Worm (Caenorhabditis elegans) whole organism, L4 larva: ENCODE data around the gene fmo-1.
A peak's percentile ranks its signal among the peaks of the same experiment; 100 is the strongest.

Experiments
- F44E2.7 ChIP-seq: fragments of 200-800 bp; sonication (Bioruptor generic); IDR thresholded peaks from 2 replicates; pipeline ENCODE4 v2.1.2; 2022; ENCODE audit warnings: missing genetic modification characterization, missing compliant biosample characterization
- F49E8.2 ChIP-seq: sonication (generic microtip); optimal IDR thresholded peaks from 2 replicates; lab custom pipeline; 2016; ENCODE audit warnings: missing compliant biosample characterization, mild to moderate bottlenecking, missing genetic modification characterization, borderline replicate concordance
- T20F7.1 ChIP-seq: fragments of 200-800 bp; sonication (Bioruptor generic); optimal IDR thresholded peaks from 2 replicates; lab custom pipeline; 2018; ENCODE audit warnings: mild to moderate bottlenecking, missing genetic modification characterization, missing compliant biosample characterization
- T26A8.4 ChIP-seq: fragments of 200-800 bp; sonication (Bioruptor generic); IDR thresholded peaks from 2 replicates; pipeline ENCODE4 v1.3.6; 2022; ENCODE audit warnings: missing genetic modification characterization, missing compliant biosample characterization
- Y75B8A.6 ChIP-seq: fragments of 200-800 bp; sonication (Bioruptor generic); IDR thresholded peaks from 2 replicates; pipeline ENCODE4 v1.3.6; 2022; ENCODE audit warnings: missing genetic modification reagents, missing genetic modification characterization, missing compliant biosample characterization
- aha-1 ChIP-seq: fragments of 150-350 bp; peaks from one replicate; lab custom pipeline; 2014; ENCODE audit warnings: missing biosample characterization, missing genetic modification characterization
- arid-1 ChIP-seq: fragments of 200-800 bp; sonication (Bioruptor generic); conservative IDR thresholded peaks from 2 replicates; pipeline ENCODE4 v1.3.6; 2022; ENCODE audit warnings: missing genetic modification reagents, missing genetic modification characterization, missing compliant biosample characterization
- ceh-28 ChIP-seq: fragments of 150-350 bp; optimal IDR thresholded peaks from 2 replicates; lab custom pipeline; 2014; ENCODE audit warnings: missing biosample characterization, missing genetic modification reagents, missing genetic modification characterization
- daf-12 ChIP-seq: fragments of 150-350 bp; optimal IDR thresholded peaks from 2 replicates; lab custom pipeline; 2014; ENCODE audit warnings: missing biosample characterization, missing genetic modification reagents, missing genetic modification characterization
- daf-16 ChIP-seq, 3 experiments: sonication (generic microtip); optimal IDR thresholded peaks; 2 replicates each; lab custom pipeline; 2016 to 2017; ENCODE audit warnings: missing genetic modification characterization in 3 of 3, missing genetic modification reagents in 3 of 3, mild to moderate bottlenecking in 2 of 3, missing compliant biosample characterization in 2 of 3, missing biosample characterization in 1 of 3, moderate library complexity in 1 of 3
- dmd-6 ChIP-seq: fragments of 200-800 bp; sonication (Bioruptor generic); IDR thresholded peaks from 2 replicates; pipeline ENCODE4 v1.3.6; 2022; ENCODE audit warnings: missing genetic modification reagents, missing genetic modification characterization, missing compliant biosample characterization
- dmd-8 ChIP-seq: fragments of 200-800 bp; sonication (Bioruptor generic); IDR thresholded peaks from 2 replicates; pipeline ENCODE4 v1.3.6; 2022; ENCODE audit warnings: missing genetic modification characterization, missing compliant biosample characterization
- dmd-9 ChIP-seq: fragments of 200-800 bp; sonication (Bioruptor generic); IDR thresholded peaks from 2 replicates; pipeline ENCODE4 v1.3.6; 2022; ENCODE audit warnings: missing genetic modification reagents, missing genetic modification characterization, missing compliant biosample characterization
- dve-1 ChIP-seq: sonication (generic microtip); optimal IDR thresholded peaks from 2 replicates; lab custom pipeline; 2017; ENCODE audit warnings: antibody characterized with exemption, mild to moderate bottlenecking, missing genetic modification characterization, missing compliant biosample characterization; ENCODE audit not compliant: insufficient read depth
- egl-27 ChIP-seq: sonication (generic microtip); optimal IDR thresholded peaks from 3 replicates; lab custom pipeline; 2017; ENCODE audit warnings: missing biosample characterization, missing genetic modification reagents, missing genetic modification characterization
- fos-1 ChIP-seq: fragments of 150-350 bp; optimal IDR thresholded peaks from 2 replicates; lab custom pipeline; 2014; ENCODE audit warnings: missing biosample characterization, missing genetic modification characterization
- lim-7 ChIP-seq: fragments of 200-800 bp; sonication (Bioruptor generic); IDR thresholded peaks from 2 replicates; pipeline ENCODE4 v1.3.6; 2022; ENCODE audit warnings: missing genetic modification characterization, missing compliant biosample characterization
- lin-13 ChIP-seq: fragments of 150-350 bp; optimal IDR thresholded peaks from 2 replicates; lab custom pipeline; 2014; ENCODE audit warnings: missing biosample characterization, missing genetic modification reagents, missing genetic modification characterization
- madf-9 ChIP-seq: fragments of 200-800 bp; sonication (Bioruptor generic); conservative IDR thresholded peaks from 2 replicates; pipeline ENCODE4 v1.3.6; 2022; ENCODE audit warnings: missing genetic modification reagents, missing genetic modification characterization, missing compliant biosample characterization
- mdt-29 ChIP-seq: fragments of 200-800 bp; sonication (Bioruptor generic); IDR thresholded peaks from 2 replicates; pipeline ENCODE4 v1.3.6; 2022; ENCODE audit warnings: missing genetic modification reagents, missing genetic modification characterization, missing compliant biosample characterization
- mes-2 ChIP-seq: sonication (generic microtip); optimal IDR thresholded peaks from 2 replicates; lab custom pipeline; 2016; ENCODE audit warnings: missing genotype, mild to moderate bottlenecking, missing genetic modification characterization, missing compliant biosample characterization; ENCODE audit not compliant: poor library complexity, severe bottlenecking
- nhr-102 ChIP-seq: sonication (generic microtip); optimal IDR thresholded peaks from 2 replicates; lab custom pipeline; 2016; ENCODE audit warnings: mild to moderate bottlenecking, missing genetic modification characterization, moderate library complexity, missing compliant biosample characterization
- nhr-111 ChIP-seq: fragments of 200-800 bp; sonication (Bioruptor generic); optimal IDR thresholded peaks from 2 replicates; lab custom pipeline; 2018; ENCODE audit warnings: mild to moderate bottlenecking, missing genetic modification characterization, missing compliant biosample characterization
- nhr-28 ChIP-seq: fragments of 150-350 bp; optimal IDR thresholded peaks from 2 replicates; lab custom pipeline; 2014; ENCODE audit warnings: missing biosample characterization, missing genetic modification characterization
- nhr-41 ChIP-seq: fragments of 200-800 bp; sonication (Bioruptor generic); IDR thresholded peaks from 2 replicates; pipeline ENCODE4 v1.3.6; 2022; ENCODE audit warnings: missing genetic modification reagents, missing genetic modification characterization, missing compliant biosample characterization
- nhr-42 ChIP-seq: fragments of 200-800 bp; sonication (Bioruptor generic); IDR thresholded peaks from 2 replicates; pipeline ENCODE4 v1.3.6; 2022; ENCODE audit warnings: missing genetic modification characterization, missing compliant biosample characterization
- nhr-48 ChIP-seq: sonication (generic microtip); optimal IDR thresholded peaks from 2 replicates; lab custom pipeline; 2016; ENCODE audit warnings: mild to moderate bottlenecking, missing genetic modification characterization, missing compliant biosample characterization
- nhr-77 ChIP-seq: fragments of 150-350 bp; optimal IDR thresholded peaks from 2 replicates; lab custom pipeline; 2014; ENCODE audit warnings: missing biosample characterization, missing genetic modification characterization
- saeg-2 ChIP-seq: fragments of 200-800 bp; sonication (Bioruptor generic); IDR thresholded peaks from 2 replicates; pipeline ENCODE4 v1.3.6; 2022; ENCODE audit warnings: missing genetic modification reagents, missing genetic modification characterization, missing compliant biosample characterization
- set-16 ChIP-seq: fragments of 200-800 bp; sonication (Bioruptor generic); IDR thresholded peaks from 2 replicates; pipeline ENCODE4 v1.3.6; 2022; ENCODE audit warnings: missing genetic modification reagents, missing genetic modification characterization, missing compliant biosample characterization
- snpc-4 ChIP-seq: fragments of 150-350 bp; optimal IDR thresholded peaks from 2 replicates; lab custom pipeline; 2014; ENCODE audit warnings: missing biosample characterization, missing genetic modification characterization
- tra-1 ChIP-seq: fragments of 200-800 bp; sonication (Bioruptor generic); IDR thresholded peaks from 2 replicates; pipeline ENCODE4 v1.3.6; 2022; ENCODE audit warnings: missing genetic modification reagents, missing genetic modification characterization, missing compliant biosample characterization
- unc-130 ChIP-seq: sonication (generic microtip); optimal IDR thresholded peaks from 2 replicates; lab custom pipeline; 2016; ENCODE audit warnings: missing genetic modification reagents, missing genetic modification characterization, missing compliant biosample characterization
- unc-62 ChIP-seq, 3 experiments: fragments of 150-350 bp in 1 of 3; sonication (generic microtip); optimal IDR thresholded peaks in 2 of 3; peaks in 1 of 3; 1 replicate in 1 of 3; 2 replicates in 2 of 3; lab custom pipeline; 2014 to 2017; ENCODE audit warnings: missing biosample characterization in 3 of 3, missing genetic modification characterization in 3 of 3, missing genetic modification reagents in 3 of 3, missing genotype in 1 of 3
- zag-1 ChIP-seq: fragments of 150-350 bp; optimal IDR thresholded peaks from 2 replicates; lab custom pipeline; 2014; ENCODE audit warnings: missing biosample characterization, missing genetic modification characterization
- zfp-2 ChIP-seq: sonication (generic microtip); optimal IDR thresholded peaks from 2 replicates; lab custom pipeline; 2016; ENCODE audit warnings: mild to moderate bottlenecking, missing genetic modification characterization, missing compliant biosample characterization
- zfp-3 ChIP-seq: fragments of 200-800 bp; sonication (Bioruptor generic); conservative IDR thresholded peaks from 2 replicates; pipeline ENCODE4 v1.3.6; 2022; ENCODE audit warnings: missing genetic modification reagents, missing genetic modification characterization, missing compliant biosample characterization
- zip-11 ChIP-seq: fragments of 200-800 bp; sonication (Bioruptor generic); IDR thresholded peaks from 2 replicates; pipeline ENCODE4 v1.3.6; 2022; ENCODE audit warnings: missing genetic modification characterization, missing compliant biosample characterization
- zip-2 ChIP-seq: fragments of 150-350 bp; optimal IDR thresholded peaks from 2 replicates; lab custom pipeline; 2014; ENCODE audit warnings: missing biosample characterization, missing genetic modification characterization
- ztf-7 ChIP-seq: fragments of 150-350 bp; optimal IDR thresholded peaks from 2 replicates; lab custom pipeline; 2014; ENCODE audit warnings: missing biosample characterization, missing genetic modification characterization

fmo-1 gene

ce11 chrIV:10697022-10697979 is 35.6 kb downstream of the fmo-1 start, which contains the start of gene allo-1 (continued):
- TF ChIP-seq Y75B8A.6 (GFP tag; lab: Robert Waterston, UW) (no peak), zag-1 (tag; lab: Kevin White, UChicago) (no peak), zfp-2 (tag; lab: Kevin White, UChicago) (no peak), F49E8.2 (no peak), zfp-3 (no peak)
- TF ChIP-seq, all 104 proteins: peak for 29

- 0 out of 2 replicates have a peak, but pooled peaks have one; percentile 39 for TF ChIP-seq lim-7 (GFP tag; lab: Robert Waterston, UW)
- 0 out of 2 replicates have a peak, but pooled peaks have one; percentile 55 for TF ChIP-seq dmd-8
- TF ChIP-seq set-16: peak; percentile 68
- no peak for TF ChIP-seq mdt-29
- TF ChIP-seq daf-12: no peak
- TF ChIP-seq unc-62 (GFP tag; optimal IDR thresholded peaks at IDR 0.05 in 1 of 2; lab: Kevin White, UChicago): peak in 1 of 2 experiments; percentile 17
- TF ChIP-seq unc-62 (tag; optimal IDR thresholded peaks at IDR 0.05; lab: Kevin White, UChicago): no peak
Observed at ce11 chrIV:10698486-10698885, 36.8 kb downstream of the fmo-1 start.

- TF ChIP-seq zip-11 (no peak), Y75B8A.6 (GFP tag; lab: Robert Waterston, UW) (no peak), mes-2 (tag; lab: Kevin White, UChicago) (no peak), nhr-42 (GFP tag; lab: Robert Waterston, UW) (no peak), madf-9 (GFP tag; lab: Robert Waterston, UW) (no peak), snpc-4 (tag; lab: Kevin White, UChicago) (no peak), daf-16 (GFP tag; optimal IDR thresholded peaks at IDR 0.05; lab: Kevin White, UChicago) (no peak), daf-16 (tag; optimal IDR thresholded peaks at IDR 0.05; lab: Kevin White, UChicago) (no peak), nhr-48 (tag; lab: Kevin White, UChicago) (no peak), dmd-6 (GFP tag; lab: Robert Waterston, UW) (peak; percentile 20; the same call in 1 of the 2 replicates), dve-1 (tag; lab: Kevin White, UChicago) (peak; percentile 18), zfp-2 (tag; lab: Kevin White, UChicago) (no peak), mdt-29 (no peak), T20F7.1 (peak; percentile 51), saeg-2 (GFP tag; lab: Robert Waterston, UW) (no peak), nhr-28 (tag; lab: Kevin White, UChicago) (no peak), T26A8.4 (no peak), nhr-111 (GFP tag; lab: Kevin White, UChicago) (no peak), aha-1 (peak; percentile 86), unc-130 (GFP tag; lab: Kevin White, UChicago) (no peak), nhr-102 (tag; lab: Kevin White, UChicago) (no peak), arid-1 (GFP tag; lab: Robert Waterston, UW) (no peak), nhr-41 (no peak), tra-1 (GFP tag; lab: Robert Waterston, UW) (no peak), nhr-77 (no peak), fos-1 (no peak), ceh-28 (tag; lab: Kevin White, UChicago) (no peak), dmd-9 (no peak), F44E2.7 (GFP tag; lab: Robert Waterston, UW) (no peak), egl-27 (tag; lab: Kevin White, UChicago) (no peak), unc-62 (GFP tag; optimal IDR thresholded peaks at IDR 0.05 in 1 of 2; lab: Kevin White, UChicago) (no peak), unc-62 (tag; optimal IDR thresholded peaks at IDR 0.05; lab: Kevin White, UChicago) (no peak), ztf-7 (tag; lab: Kevin White, UChicago) (no peak), zip-2 (tag; lab: Kevin White, UChicago) (no peak), lin-13 (GFP tag; lab: Kevin White, UChicago) (no peak)
Observed at ce11 chrIV:10699000-10699399, 37.3 kb downstream of the fmo-1 start.
